Fruit fly (Drosophila melanogaster) whole organism, embryonic: Measurements from ENCODE around the gene APC4.

Experiments used
- Asciz ChIP-seq: fragments of 200-800 bp; sonication (Bioruptor generic); optimal IDR thresholded peaks from 2 replicates; lab custom pipeline; 2017; ENCODE audit warnings: missing biosample characterization, mild to moderate bottlenecking, missing genetic modification characterization, missing genetic modification reagents
- BEAF-32 ChIP-seq: fragments of 200-800 bp; sonication (Bioruptor generic); optimal IDR thresholded peaks from 3 replicates; lab custom pipeline; 2017; ENCODE audit warnings: missing biosample characterization, missing genetic modification characterization, mild to moderate bottlenecking, moderate library complexity, missing genetic modification reagents
- CG12104 ChIP-seq: fragments of 200-800 bp; sonication (Bioruptor generic); optimal IDR thresholded peaks from 3 replicates; lab custom pipeline; 2016; ENCODE audit warnings: missing biosample characterization, missing genetic modification characterization
- CG12155 ChIP-seq: fragments of 200-800 bp; sonication (Bioruptor generic); optimal IDR thresholded peaks from 3 replicates; lab custom pipeline; 2016; ENCODE audit warnings: missing biosample characterization, missing genetic modification characterization
- CG12769 ChIP-seq: fragments of 200-800 bp; sonication (Bioruptor generic); optimal IDR thresholded peaks from 2 replicates; lab custom pipeline; 2019; ENCODE audit warnings: missing biosample characterization, mild to moderate bottlenecking, missing genetic modification characterization, moderate library complexity
- CG14441 ChIP-seq: fragments of 200-800 bp; sonication (Bioruptor generic); IDR thresholded peaks from 2 replicates; pipeline ENCODE4 v1.3.6; 2022; ENCODE audit warnings: missing biosample characterization, missing genetic modification characterization
- CG15011 ChIP-seq: fragments of 200-800 bp; sonication (Bioruptor generic); optimal IDR thresholded peaks from 3 replicates; lab custom pipeline; 2018; ENCODE audit warnings: missing biosample characterization, mild to moderate bottlenecking, missing genetic modification characterization
- CG15514 ChIP-seq: fragments of 200-800 bp; sonication (Bioruptor generic); optimal IDR thresholded peaks from 3 replicates; lab custom pipeline; 2017; ENCODE audit warnings: missing biosample characterization, missing genetic modification characterization, mild to moderate bottlenecking, moderate library complexity, missing genetic modification reagents
- CG15696 ChIP-seq: fragments of 200-800 bp; sonication (Bioruptor generic); optimal IDR thresholded peaks from 2 replicates; lab custom pipeline; 2019; ENCODE audit warnings: missing biosample characterization, mild to moderate bottlenecking, missing genetic modification characterization, moderate library complexity
- CG2120 ChIP-seq: fragments of 200-800 bp; sonication (Bioruptor generic); optimal IDR thresholded peaks from 3 replicates; lab custom pipeline; 2016; ENCODE audit warnings: missing biosample characterization, missing genetic modification characterization
- CG30431 ChIP-seq: fragments of 200-800 bp; sonication (Bioruptor generic); optimal IDR thresholded peaks from 2 replicates; lab custom pipeline; 2017; ENCODE audit warnings: missing biosample characterization, missing genetic modification characterization
- CG34422 ChIP-seq: fragments of 200-800 bp; sonication (Bioruptor generic); IDR thresholded peaks from 3 replicates; pipeline ENCODE4 v1.3.6; 2022; ENCODE audit warnings: missing biosample characterization, missing genetic modification characterization
- CG3726 ChIP-seq: fragments of 200-800 bp; sonication (Bioruptor generic); IDR thresholded peaks from 3 replicates; pipeline ENCODE4, ENCODE4 v1.3.6; 2022; ENCODE audit warnings: missing biosample characterization, missing genetic modification characterization
- CG4617 ChIP-seq: fragments of 200-800 bp; sonication (Bioruptor generic); optimal IDR thresholded peaks from 3 replicates; lab custom pipeline; 2016; ENCODE audit warnings: missing biosample characterization, missing genetic modification characterization, borderline replicate concordance
- CG4730 ChIP-seq: fragments of 200-800 bp; sonication (Bioruptor generic); IDR thresholded peaks from 2 replicates; pipeline ENCODE4 v1.3.6; 2022; ENCODE audit warnings: missing biosample characterization, missing genetic modification characterization
- CG6854 ChIP-seq: fragments of 200-800 bp; sonication (Bioruptor generic); optimal IDR thresholded peaks from 3 replicates; lab custom pipeline; 2017; ENCODE audit warnings: missing biosample characterization, mild to moderate bottlenecking, missing genetic modification characterization
- CG7987 ChIP-seq: fragments of 200-800 bp; sonication (Bioruptor generic); optimal IDR thresholded peaks from 2 replicates; lab custom pipeline; 2018; ENCODE audit warnings: missing biosample characterization, mild to moderate bottlenecking, missing genetic modification characterization, moderate library complexity
- Camta ChIP-seq: fragments of 200-800 bp; sonication (Bioruptor generic); optimal IDR thresholded peaks from 2 replicates; lab custom pipeline; 2016; ENCODE audit warnings: missing biosample characterization, missing genetic modification characterization
- CrebB ChIP-seq: fragments of 200-800 bp; sonication (Bioruptor generic); optimal IDR thresholded peaks from 3 replicates; lab custom pipeline; 2018; ENCODE audit warnings: missing biosample characterization, mild to moderate bottlenecking, missing genetic modification characterization
- Dip3 ChIP-seq: fragments of 200-800 bp; sonication (Bioruptor generic); optimal IDR thresholded peaks from 3 replicates; lab custom pipeline; 2016; ENCODE audit warnings: missing biosample characterization, missing genetic modification characterization
- E2f1 ChIP-seq: fragments of 200-800 bp; sonication (Bioruptor generic); IDR thresholded peaks from 2 replicates; pipeline ENCODE4 v1.3.6; 2022; ENCODE audit warnings: missing biosample characterization, missing genetic modification characterization
- Ets97D ChIP-seq: fragments of 200-800 bp; sonication (Bioruptor generic); optimal IDR thresholded peaks from 3 replicates; lab custom pipeline; 2016; ENCODE audit warnings: missing biosample characterization, missing genetic modification characterization
- Gug ChIP-seq: fragments of 200-800 bp; sonication (Bioruptor generic); IDR thresholded peaks from 4 replicates; pipeline ENCODE4 v1.3.6; 2022; ENCODE audit warnings: missing biosample characterization, missing genetic modification characterization
- Kr ChIP-seq: fragments of 200-800 bp; sonication (Bioruptor generic); optimal IDR thresholded peaks from 2 replicates; lab custom pipeline; 2017; ENCODE audit warnings: missing biosample characterization, mild to moderate bottlenecking, missing genetic modification characterization
- MTF-1 ChIP-seq: fragments of 200-800 bp; sonication (Bioruptor generic); optimal IDR thresholded peaks from 2 replicates; lab custom pipeline; 2018; ENCODE audit warnings: missing biosample characterization, mild to moderate bottlenecking, missing genetic modification characterization, borderline replicate concordance
- Med ChIP-seq: fragments of 200-800 bp; sonication (Bioruptor generic); peaks from one replicate; lab custom pipeline; 2016; ENCODE audit warnings: missing biosample characterization, missing genetic modification characterization, mild to moderate bottlenecking, inconsistent platforms, moderate library complexity
- Pdp1 ChIP-seq, 2 experiments: fragments of 200-800 bp; sonication (Bioruptor generic); optimal IDR thresholded peaks; 3 replicates each; lab custom pipeline; 2016; ENCODE audit warnings: missing biosample characterization in 2 of 2, missing genetic modification characterization in 2 of 2, mild to moderate bottlenecking in 1 of 2, moderate library complexity in 1 of 2
- Spps ChIP-seq: fragments of 200-800 bp; sonication (Bioruptor generic); optimal IDR thresholded peaks from 2 replicates; lab custom pipeline; 2018; ENCODE audit warnings: missing biosample characterization, mild to moderate bottlenecking, missing genetic modification characterization
- Xrp1 ChIP-seq: fragments of 200-800 bp; sonication (Bioruptor generic); IDR thresholded peaks from 2 replicates; pipeline ENCODE4 v1.3.6; 2022; ENCODE audit warnings: missing biosample characterization, missing genetic modification characterization
- aop ChIP-seq: fragments of 200-800 bp; sonication (Bioruptor generic); IDR thresholded peaks from 2 replicates; pipeline ENCODE4 v1.3.6; 2022; ENCODE audit warnings: missing biosample characterization, missing genetic modification characterization
- ash1 ChIP-seq: fragments of 200-800 bp; sonication (Bioruptor generic); optimal IDR thresholded peaks from 2 replicates; lab custom pipeline; 2018; ENCODE audit warnings: missing biosample characterization, mild to moderate bottlenecking, missing genetic modification characterization
- cato ChIP-seq: fragments of 200-800 bp; sonication (Bioruptor generic); optimal IDR thresholded peaks from 2 replicates; lab custom pipeline; 2016; ENCODE audit warnings: missing biosample characterization, missing genetic modification characterization, borderline replicate concordance
- chinmo ChIP-seq: fragments of 200-800 bp; sonication (Bioruptor generic); IDR thresholded peaks from 4 replicates; pipeline ENCODE4 v1.3.6; 2022; ENCODE audit warnings: missing biosample characterization, missing genetic modification characterization; ENCODE audit not compliant: partially characterized antibody
- dati ChIP-seq: fragments of 200-800 bp; sonication (Bioruptor generic); IDR thresholded peaks from 2 replicates; pipeline ENCODE4 v1.3.6; 2022; ENCODE audit warnings: missing biosample characterization, missing genetic modification characterization
- eve ChIP-seq, 2 experiments: fragments of >200 bp; optimal IDR thresholded peaks; 2 replicates each; lab custom pipeline; 2017; ENCODE audit warnings: missing biosample characterization in 2 of 2, missing genetic modification characterization in 2 of 2
- fd102C ChIP-seq: fragments of 200-800 bp; sonication (Bioruptor generic); optimal IDR thresholded peaks from 2 replicates; lab custom pipeline; 2018; ENCODE audit warnings: missing biosample characterization, mild to moderate bottlenecking, missing genetic modification characterization, moderate library complexity
- her ChIP-seq: fragments of 200-800 bp; sonication (Bioruptor generic); optimal IDR thresholded peaks from 2 replicates; lab custom pipeline; 2016; ENCODE audit warnings: missing biosample characterization, missing genetic modification characterization
- insv ChIP-seq, 2 experiments: fragments of 200-800 bp; sonication (Bioruptor generic); optimal IDR thresholded peaks; 3 replicates each; lab custom pipeline; 2016 to 2018; ENCODE audit warnings: missing biosample characterization in 2 of 2, missing genetic modification characterization in 2 of 2
- mirr ChIP-seq: fragments of 200-800 bp; sonication (Bioruptor generic); optimal IDR thresholded peaks from 3 replicates; lab custom pipeline; 2018; ENCODE audit warnings: missing biosample characterization, mild to moderate bottlenecking, missing genetic modification characterization
- nmo ChIP-seq: fragments of 200-800 bp; sonication (Bioruptor generic); optimal IDR thresholded peaks from 2 replicates; lab custom pipeline; 2018; ENCODE audit warnings: missing biosample characterization, mild to moderate bottlenecking, missing genetic modification characterization, moderate library complexity
- org-1 ChIP-seq: fragments of 200-800 bp; sonication (Bioruptor generic); optimal IDR thresholded peaks from 2 replicates; lab custom pipeline; 2017; ENCODE audit warnings: missing biosample characterization, missing genetic modification characterization
- otp ChIP-seq: fragments of 200-800 bp; sonication (Bioruptor generic); IDR thresholded peaks from 3 replicates; pipeline ENCODE4, ENCODE4 v1.3.6; 2022; ENCODE audit warnings: missing biosample characterization, missing genetic modification characterization
- p53 ChIP-seq: fragments of 200-800 bp; sonication (Bioruptor generic); optimal IDR thresholded peaks from 2 replicates; lab custom pipeline; 2016; ENCODE audit warnings: missing biosample characterization, missing genetic modification characterization
- scrt ChIP-seq: fragments of 200-800 bp; sonication (Bioruptor generic); optimal IDR thresholded peaks from 2 replicates; lab custom pipeline; 2018; ENCODE audit warnings: missing biosample characterization, mild to moderate bottlenecking, missing genetic modification characterization, moderate library complexity
- seq ChIP-seq: fragments of 200-800 bp; sonication (Bioruptor generic); IDR thresholded peaks from 2 replicates; pipeline ENCODE4 v1.3.6; 2022; ENCODE audit warnings: missing biosample characterization, missing genetic modification characterization
- tio ChIP-seq: fragments of 200-800 bp; sonication (Bioruptor generic); optimal IDR thresholded peaks from 2 replicates; lab custom pipeline; 2017; ENCODE audit warnings: missing biosample characterization, missing genetic modification characterization, inconsistent platforms
- toy ChIP-seq: fragments of 200-800 bp; sonication (Bioruptor generic); IDR thresholded peaks from 2 replicates; pipeline ENCODE4 v1.3.6; 2022; ENCODE audit warnings: missing biosample characterization, missing genetic modification characterization
- trem ChIP-seq: fragments of 200-800 bp; optimal IDR thresholded peaks from 3 replicates; lab custom pipeline; 2019; ENCODE audit warnings: missing biosample characterization, mild to moderate bottlenecking, missing genetic modification characterization, moderate library complexity
- unpg ChIP-seq: fragments of 200-800 bp; sonication (Bioruptor generic); optimal IDR thresholded peaks from 3 replicates; lab custom pipeline; 2018; ENCODE audit warnings: missing biosample characterization, mild to moderate bottlenecking, missing genetic modification characterization, moderate library complexity
- zen ChIP-seq: fragments of 200-800 bp; sonication (Bioruptor generic); optimal IDR thresholded peaks from 3 replicates; lab custom pipeline; 2018; ENCODE audit warnings: missing biosample characterization, mild to moderate bottlenecking, missing genetic modification characterization, moderate library complexity
- zfh2 ChIP-seq: fragments of 200-800 bp; sonication (Bioruptor generic); optimal IDR thresholded peaks from 2 replicates; lab custom pipeline; 2016; ENCODE audit warnings: missing biosample characterization, missing genetic modification characterization

Gene APC4

dm6 chrX:9062665-9063064, 20.1 kb upstream of the APC4 start (continued):
- TF ChIP-seq Spps (tag; lab: Kevin White, UChicago) (no peak), CG15514 (GFP tag; lab: Kevin White, UChicago) (no peak), CG7987 (GFP tag; lab: Kevin White, UChicago) (no peak), zen (no peak), E2f1 (GFP tag; lab: Robert Waterston, UW) (no peak), Med (peak; percentile 66), CG2120 (GFP tag; lab: Kevin White, UChicago) (peak; percentile 15), CG30431 (no peak), CG12769 (tag; lab: Kevin White, UChicago) (peak; percentile 7), cato (GFP tag; lab: Kevin White, UChicago) (no peak), CG15696 (tag; lab: Kevin White, UChicago) (no peak), unpg (GFP tag; lab: Kevin White, UChicago) (peak; percentile 33), CG14441 (0 out of 2 replicates have a peak, but pooled peaks have one; percentile 25), toy (GFP tag; lab: Robert Waterston, UW) (no peak), CG12104 (no peak), p53 (no peak), org-1 (GFP tag; lab: Kevin White, UChicago) (no peak), BEAF-32 (GFP tag; lab: Kevin White, UChicago) (no peak), Kr (GFP tag; lab: Kevin White, UChicago) (no peak), fd102C (GFP tag; lab: Kevin White, UChicago) (no peak), Asciz (GFP tag; lab: Kevin White, UChicago) (no peak), her (GFP tag; lab: Kevin White, UChicago) (no peak), Xrp1 (GFP tag; lab: Robert Waterston, UW) (peak; percentile 48; the same call in 1 of the 2 replicates), tio (GFP tag; lab: Kevin White, UChicago) (no peak), aop (GFP tag; lab: Robert Waterston, UW) (no peak), Ets97D (GFP tag; lab: Kevin White, UChicago) (no peak), insv (GFP tag; optimal IDR thresholded peaks at IDR 0.05; lab: Kevin White, UChicago) (no peak), seq (GFP tag; lab: Robert Waterston, UW) (0 out of 2 replicates have a peak, but pooled peaks have one; percentile 28), CG3726 (GFP tag; lab: Robert Waterston, UW) (no peak), dati (GFP tag; lab: Robert Waterston, UW) (no peak), CG6854 (GFP tag; lab: Kevin White, UChicago) (no peak), mirr (GFP tag; lab: Kevin White, UChicago) (no peak), zfh2 (GFP tag; lab: Kevin White, UChicago) (no peak), Dip3 (GFP tag; lab: Kevin White, UChicago) (no peak), Pdp1 (GFP tag; optimal IDR thresholded peaks at IDR 0.05; lab: Kevin White, UChicago) (no peak), CrebB (tag; lab: Kevin White, UChicago) (no peak), nmo (peak; percentile 31), ash1 (GFP tag; lab: Kevin White, UChicago) (no peak), CG15011 (no peak), CG4730 (0 out of 2 replicates have a peak, but pooled peaks have one; percentile 11), trem (tag; lab: Kevin White, UChicago) (no peak), chinmo (GFP tag; lab: Robert Waterston, UW) (no peak), MTF-1 (GFP tag; lab: Kevin White, UChicago) (no peak), scrt (GFP tag; lab: Kevin White, UChicago) (no peak), eve (GFP tag; optimal IDR thresholded peaks at IDR 0.05; lab: Kevin White, UChicago) (no peak), Gug (GFP tag; lab: Robert Waterston, UW) (no peak), otp (GFP tag; lab: Robert Waterston, UW) (0 out of 3 replicates have a peak, but pooled peaks have one; percentile 14), CG12155 (no peak), CG4617 (no peak), CG34422 (GFP tag; lab: Robert Waterston, UW) (peak; percentile 41; the same call in 2 of the 3 replicates), Camta (GFP tag; lab: Kevin White, UChicago) (no peak)
